Worm (Caenorhabditis elegans) whole organism, young adult: ENCODE data around the gene T28A8.6.

Source experiments
- F55B11.4 ChIP-seq: sonication (generic microtip); optimal IDR thresholded peaks from 2 replicates; lab custom pipeline; 2016; ENCODE audit warnings: missing compliant biosample characterization, missing genetic modification characterization, borderline replicate concordance; ENCODE audit not compliant: insufficient read depth
- K12H6.12 ChIP-seq: fragments of 200-800 bp; sonication (Bioruptor generic); optimal IDR thresholded peaks from 2 replicates; lab custom pipeline; 2018; ENCODE audit warnings: mild to moderate bottlenecking, missing genetic modification characterization, missing compliant biosample characterization
- ama-1 ChIP-seq, 3 experiments: fragments of 150-350 bp in 1 of 3; sonication (generic microtip) in 2 of 3; optimal IDR thresholded peaks; 2 replicates each; lab custom pipeline; 2014 to 2018; ENCODE audit warnings: missing biosample characterization in 2 of 3, missing genetic modification characterization in 2 of 3, missing genetic modification reagents in 2 of 3
- athp-1 ChIP-seq: sonication (generic microtip); optimal IDR thresholded peaks from 2 replicates; lab custom pipeline; 2017; ENCODE audit warnings: mild to moderate bottlenecking, missing genetic modification characterization, missing compliant biosample characterization
- madf-3 ChIP-seq: fragments of 200-800 bp; sonication (Bioruptor generic); IDR thresholded peaks from 2 replicates; pipeline ENCODE4 v1.3.6; 2022; ENCODE audit warnings: missing genetic modification reagents, missing genetic modification characterization, missing compliant biosample characterization
- unc-62 ChIP-seq: fragments of 150-350 bp; optimal IDR thresholded peaks from 2 replicates; lab custom pipeline; 2014; ENCODE audit warnings: missing biosample characterization, missing genetic modification reagents, missing genetic modification characterization

ce11 chrIII:13458978-13459596 is 39.9 kb upstream of the T28A8.6 start, which contains the start of gene tag-164:
- TF ChIP-seq K12H6.12 (tag; lab: Kevin White, UChicago) (no peak), ama-1 (optimal IDR thresholded peaks at IDR 0.05; lab: Kevin White, UChicago) (no peak), ama-1 (GFP tag; optimal IDR thresholded peaks at IDR 0.05; lab: Kevin White, UChicago) (no peak), madf-3 (GFP tag; lab: Robert Waterston, UW) (no peak), F55B11.4 (no peak), unc-62 (no peak), athp-1 (tag; lab: Kevin White, UChicago) (no peak)
